Fruit fly (Drosophila melanogaster) whole organism, embryonic: ENCODE data around the gene CG11155.

ENCODE experiments used
- Atf-2 ChIP-seq: fragments of 200-800 bp; sonication (Bioruptor generic); optimal IDR thresholded peaks from 2 replicates; lab custom pipeline; 2016; ENCODE audit warnings: missing biosample characterization, missing genetic modification characterization
- CG10267 ChIP-seq: fragments of 200-800 bp; sonication (Bioruptor generic); optimal IDR thresholded peaks from 2 replicates; lab custom pipeline; 2018; ENCODE audit warnings: missing biosample characterization, mild to moderate bottlenecking, missing genetic modification characterization, moderate library complexity
- CG10366 ChIP-seq: fragments of 200-800 bp; sonication (Bioruptor generic); IDR thresholded peaks from 2 replicates; pipeline ENCODE4 v1.3.6; 2022; ENCODE audit warnings: missing biosample characterization, missing genetic modification characterization
- CG12299 ChIP-seq: fragments of 200-800 bp; sonication (Bioruptor generic); optimal IDR thresholded peaks from 2 replicates; lab custom pipeline; 2018; ENCODE audit warnings: missing biosample characterization, mild to moderate bottlenecking, missing genetic modification characterization
- CG12659 ChIP-seq: fragments of 200-800 bp; sonication (Bioruptor generic); optimal IDR thresholded peaks from 3 replicates; lab custom pipeline; 2017; ENCODE audit warnings: mild to moderate bottlenecking, missing biosample characterization, missing genetic modification reagents, missing genetic modification characterization
- CG13296 ChIP-seq: fragments of 200-800 bp; sonication (Bioruptor generic); optimal IDR thresholded peaks from 3 replicates; lab custom pipeline; 2018; ENCODE audit warnings: missing biosample characterization, mild to moderate bottlenecking, missing genetic modification characterization
- CG13775 ChIP-seq: fragments of 200-800 bp; sonication (Bioruptor generic); optimal IDR thresholded peaks from 3 replicates; lab custom pipeline; 2017; ENCODE audit warnings: missing biosample characterization, mild to moderate bottlenecking, missing genetic modification characterization
- CG14667 ChIP-seq: fragments of 200-800 bp; sonication (Bioruptor generic); IDR thresholded peaks from 2 replicates; pipeline ENCODE4 v1.3.6; 2022; ENCODE audit warnings: missing biosample characterization, missing genetic modification characterization
- CG1603 ChIP-seq: fragments of 200-800 bp; sonication (Bioruptor generic); optimal IDR thresholded peaks from 2 replicates; lab custom pipeline; 2019; ENCODE audit warnings: missing biosample characterization, mild to moderate bottlenecking, missing genetic modification characterization, moderate library complexity
- CG2120 ChIP-seq: fragments of 200-800 bp; sonication (Bioruptor generic); optimal IDR thresholded peaks from 3 replicates; lab custom pipeline; 2016; ENCODE audit warnings: missing biosample characterization, missing genetic modification characterization
- CG3407 ChIP-seq: fragments of 200-800 bp; sonication (Bioruptor generic); optimal IDR thresholded peaks from 2 replicates; lab custom pipeline; 2018; ENCODE audit warnings: missing biosample characterization, mild to moderate bottlenecking, missing genetic modification characterization
- CG3838 ChIP-seq: fragments of 200-800 bp; sonication (Bioruptor generic); optimal IDR thresholded peaks from 3 replicates; lab custom pipeline; 2016; ENCODE audit warnings: missing biosample characterization, missing genetic modification characterization
- CG4730 ChIP-seq: fragments of 200-800 bp; sonication (Bioruptor generic); IDR thresholded peaks from 2 replicates; pipeline ENCODE4 v1.3.6; 2022; ENCODE audit warnings: missing biosample characterization, missing genetic modification characterization
- CG5245 ChIP-seq: fragments of 200-800 bp; sonication (Bioruptor generic); optimal IDR thresholded peaks from 3 replicates; lab custom pipeline; 2016; ENCODE audit warnings: missing biosample characterization, missing genetic modification characterization
- CG6765 ChIP-seq: fragments of 200-800 bp; sonication (Bioruptor generic); optimal IDR thresholded peaks from 3 replicates; lab custom pipeline; 2017; ENCODE audit warnings: missing biosample characterization, mild to moderate bottlenecking, missing genetic modification characterization
- CG7271 ChIP-seq: fragments of 200-800 bp; sonication (Bioruptor generic); optimal IDR thresholded peaks from 2 replicates; lab custom pipeline; 2018; ENCODE audit warnings: missing biosample characterization, mild to moderate bottlenecking, missing genetic modification characterization, moderate library complexity
- CG7556 ChIP-seq: fragments of 200-800 bp; sonication (Bioruptor generic); optimal IDR thresholded peaks from 2 replicates; lab custom pipeline; 2017; ENCODE audit warnings: missing biosample characterization, mild to moderate bottlenecking, missing genetic modification characterization
- CG9215 ChIP-seq: fragments of 200-800 bp; sonication (Bioruptor generic); IDR thresholded peaks from 2 replicates; pipeline ENCODE4 v1.3.6; 2022; ENCODE audit warnings: missing biosample characterization, missing genetic modification characterization
- CG9437 ChIP-seq: fragments of 200-800 bp; sonication (Bioruptor generic); optimal IDR thresholded peaks from 2 replicates; lab custom pipeline; 2018; ENCODE audit warnings: missing biosample characterization, mild to moderate bottlenecking, missing genetic modification characterization
- CG9932 ChIP-seq: fragments of 200-800 bp; sonication (Bioruptor generic); IDR thresholded peaks from 2 replicates; pipeline ENCODE4 v1.3.6; 2022; ENCODE audit warnings: missing biosample characterization, missing genetic modification characterization
- D ChIP-seq, 2 experiments: fragments of 200-800 bp in 1 of 2; fragments of >200 bp in 1 of 2; sonication (Bioruptor generic) in 1 of 2; optimal IDR thresholded peaks; 2 replicates in 1 of 2; 3 replicates in 1 of 2; lab custom pipeline; 2017; ENCODE audit warnings: mild to moderate bottlenecking in 1 of 2, missing biosample characterization in 1 of 2, missing genetic modification characterization in 1 of 2, missing genetic modification reagents in 1 of 2
- Dip2 ChIP-seq: fragments of 200-800 bp; sonication (Bioruptor generic); IDR thresholded peaks from 2 replicates; pipeline ENCODE4 v1.3.6; 2022; ENCODE audit warnings: missing biosample characterization, missing genetic modification characterization
- Ets65A ChIP-seq: fragments of 200-800 bp; sonication (Bioruptor generic); peaks from one replicate; lab custom pipeline; 2016; ENCODE audit warnings: missing biosample characterization, missing genetic modification characterization
- Gsc ChIP-seq: fragments of 200-800 bp; sonication (Bioruptor generic); IDR thresholded peaks from 2 replicates; pipeline ENCODE4 v1.3.6; 2022; ENCODE audit warnings: missing biosample characterization, missing genetic modification characterization
- HLH3B ChIP-seq: fragments of 200-800 bp; sonication (Bioruptor generic); IDR thresholded peaks from 2 replicates; pipeline ENCODE4 v1.3.6; 2022; ENCODE audit warnings: missing biosample characterization, missing genetic modification characterization
- HLHmδ ChIP-seq: fragments of 200-800 bp; sonication (Bioruptor generic); optimal IDR thresholded peaks from 2 replicates; lab custom pipeline; 2018; ENCODE audit warnings: missing biosample characterization, mild to moderate bottlenecking, missing genetic modification characterization, moderate library complexity
- Lpt ChIP-seq: fragments of >200 bp; optimal IDR thresholded peaks from 2 replicates; lab custom pipeline; 2018; ENCODE audit warnings: missing biosample characterization, missing genetic modification characterization
- Meics ChIP-seq: fragments of 200-800 bp; sonication (Bioruptor generic); optimal IDR thresholded peaks from 2 replicates; lab custom pipeline; 2017; ENCODE audit warnings: missing biosample characterization, mild to moderate bottlenecking, missing genetic modification characterization
- Side ChIP-seq: fragments of 200-800 bp; sonication (Bioruptor generic); optimal IDR thresholded peaks from 2 replicates; lab custom pipeline; 2016; ENCODE audit warnings: missing biosample characterization, missing genetic modification characterization
- Taf1 ChIP-seq: fragments of 200-800 bp; sonication (Bioruptor generic); IDR thresholded peaks from 2 replicates; pipeline ENCODE4 v1.3.6; 2022; ENCODE audit warnings: missing biosample characterization, missing genetic modification characterization
- ac ChIP-seq: fragments of 200-800 bp; sonication (Bioruptor generic); optimal IDR thresholded peaks from 3 replicates; lab custom pipeline; 2017; ENCODE audit warnings: missing biosample characterization, mild to moderate bottlenecking, missing genetic modification characterization
- cas ChIP-seq: fragments of 200-800 bp; sonication (Bioruptor generic); IDR thresholded peaks from 2 replicates; pipeline ENCODE4 v1.3.6; 2022; ENCODE audit warnings: missing biosample characterization, missing genetic modification characterization
- disco-r ChIP-seq: fragments of 200-800 bp; sonication (Bioruptor generic); optimal IDR thresholded peaks from 2 replicates; lab custom pipeline; 2016; ENCODE audit warnings: missing biosample characterization, missing genetic modification characterization
- dpn ChIP-seq, 2 experiments: fragments of 200-800 bp; sonication (Bioruptor generic); optimal IDR thresholded peaks; 3 replicates each; lab custom pipeline; 2016; ENCODE audit warnings: missing biosample characterization in 2 of 2, missing genetic modification characterization in 2 of 2
- fru ChIP-seq: fragments of >200 bp; optimal IDR thresholded peaks from 2 replicates; lab custom pipeline; 2017
- gce ChIP-seq: fragments of 200-800 bp; sonication (Bioruptor generic); IDR thresholded peaks from 3 replicates; pipeline ENCODE4 v1.3.6; 2022; ENCODE audit warnings: missing biosample characterization, missing genetic modification characterization
- gcm ChIP-seq: fragments of 200-800 bp; sonication (Bioruptor generic); optimal IDR thresholded peaks from 2 replicates; lab custom pipeline; 2019; ENCODE audit warnings: missing biosample characterization, mild to moderate bottlenecking, missing genetic modification characterization, moderate library complexity
- ham ChIP-seq: fragments of 200-800 bp; sonication (Bioruptor generic); IDR thresholded peaks from 2 replicates; pipeline ENCODE4 v1.3.6; 2022; ENCODE audit warnings: missing biosample characterization, missing genetic modification characterization
- jumu ChIP-seq: fragments of 200-800 bp; sonication (Bioruptor generic); optimal IDR thresholded peaks from 3 replicates; lab custom pipeline; 2016; ENCODE audit warnings: missing biosample characterization, missing genetic modification characterization
- nom ChIP-seq: fragments of 200-800 bp; sonication (Bioruptor generic); optimal IDR thresholded peaks from 2 replicates; lab custom pipeline; 2017; ENCODE audit warnings: missing biosample characterization, missing genetic modification characterization, mild to moderate bottlenecking, moderate library complexity, missing genetic modification reagents
- pan ChIP-seq, 4 experiments: fragments of >200 bp in 3 of 4; fragments of 200-800 bp in 1 of 4; sonication (Bioruptor generic) in 1 of 4; optimal IDR thresholded peaks in 3 of 4; IDR thresholded peaks in 1 of 4; 2 replicates each; pipeline versions ENCODE4 v1.3.6 to Lab custom; 2017 to 2022; ENCODE audit warnings: missing biosample characterization in 2 of 4, missing genetic modification characterization in 2 of 4, mixed read lengths in 1 of 4
- pnt ChIP-seq: fragments of 200-800 bp; sonication (Bioruptor generic); optimal IDR thresholded peaks from 3 replicates; lab custom pipeline; 2016; ENCODE audit warnings: missing biosample characterization, missing genetic modification characterization
- sima ChIP-seq: fragments of 200-800 bp; sonication (Bioruptor generic); optimal IDR thresholded peaks from 2 replicates; lab custom pipeline; 2016; ENCODE audit warnings: missing biosample characterization, missing genetic modification characterization
- slbo ChIP-seq: fragments of 200-800 bp; sonication (Bioruptor generic); IDR thresholded peaks from 2 replicates; pipeline ENCODE4 v1.3.6; 2022; ENCODE audit warnings: missing biosample characterization, missing genetic modification characterization
- ssp ChIP-seq: fragments of 200-800 bp; sonication (Bioruptor generic); IDR thresholded peaks from 2 replicates; pipeline ENCODE4 v1.3.6; 2022; ENCODE audit warnings: missing biosample characterization, missing genetic modification characterization
- stc ChIP-seq: fragments of 200-800 bp; sonication (Bioruptor generic); IDR thresholded peaks from 2 replicates; pipeline ENCODE4 v1.3.6; 2022; ENCODE audit warnings: missing biosample characterization, missing genetic modification characterization
- trh ChIP-seq: fragments of 200-800 bp; sonication (Bioruptor generic); optimal IDR thresholded peaks from 2 replicates; lab custom pipeline; 2016; ENCODE audit warnings: missing biosample characterization, missing genetic modification characterization
- wdn ChIP-seq: fragments of 200-800 bp; sonication (Bioruptor generic); IDR thresholded peaks from 2 replicates; pipeline ENCODE4 v1.3.6; 2022; ENCODE audit warnings: missing biosample characterization, missing genetic modification characterization
- yki ChIP-seq: fragments of >200 bp; optimal IDR thresholded peaks from 3 replicates; lab custom pipeline; 2018
- zen2 ChIP-seq: fragments of 200-800 bp; sonication (Bioruptor generic); IDR thresholded peaks from 3 replicates; pipeline ENCODE4 v1.3.6; 2022; ENCODE audit warnings: missing biosample characterization, missing genetic modification characterization; ENCODE audit not compliant: partially characterized antibody
- zfh2 ChIP-seq: fragments of 200-800 bp; sonication (Bioruptor generic); optimal IDR thresholded peaks from 2 replicates; lab custom pipeline; 2016; ENCODE audit warnings: missing biosample characterization, missing genetic modification characterization

Gene CG11155

dm6 chr4:1084326-1085062, 41.9 kb upstream of the CG11155 start, which contains the start of gene Actbeta (continued):
- no peak for TF ChIP-seq pnt (GFP tag; lab: Kevin White, UChicago)
- TF ChIP-seq slbo (GFP tag; lab: Robert Waterston, UW) = no peak
- TF ChIP-seq gcm (GFP tag; lab: Kevin White, UChicago) = no peak
- no peak for TF ChIP-seq Dip2
- TF ChIP-seq disco-r = no peak
- TF ChIP-seq dpn (GFP tag; optimal IDR thresholded peaks at IDR 0.05; lab: Kevin White, UChicago) = no peak
- no peak for TF ChIP-seq yki (lab: Kevin White, UChicago)
- TF ChIP-seq jumu = no peak
- no peak for TF ChIP-seq zfh2 (GFP tag; lab: Kevin White, UChicago)
- TF ChIP-seq ham (GFP tag; lab: Robert Waterston, UW) = no peak
- no peak for TF ChIP-seq Gsc
- TF ChIP-seq CG5245 (GFP tag; lab: Kevin White, UChicago) = no peak
- no peak for TF ChIP-seq Taf1 (GFP tag; lab: Robert Waterston, UW)
- no peak for TF ChIP-seq HLH3B (GFP tag; lab: Robert Waterston, UW)
- peak; percentile 72 for TF ChIP-seq CG1603 (tag; lab: Kevin White, UChicago)
- TF ChIP-seq CG12299 = no peak
- no peak for TF ChIP-seq Meics
- no peak for TF ChIP-seq Side
- TF ChIP-seq CG9437 (GFP tag; lab: Kevin White, UChicago) = no peak
- TF ChIP-seq D (optimal IDR thresholded peaks at IDR 0.05; lab: Kevin White, UChicago) = no peak
- no peak for TF ChIP-seq D (GFP tag; optimal IDR thresholded peaks at IDR 0.05; lab: Kevin White, UChicago)
- TF ChIP-seq pan (optimal IDR thresholded peaks at IDR 0.05; lab: Kevin White, UChicago) = no peak
- TF ChIP-seq pan (GFP tag; optimal IDR thresholded peaks at IDR 0.05 in 1 of 2, IDR thresholded peaks at IDR 0.05 in 1 of 2) = no peak
- no peak for TF ChIP-seq fru (lab: Kevin White, UChicago)
- no peak for TF ChIP-seq CG10366 (GFP tag; lab: Robert Waterston, UW)
- TF ChIP-seq wdn = no peak
- TF ChIP-seq CG3838 (GFP tag; lab: Kevin White, UChicago) = no peak
- no peak for TF ChIP-seq CG7556
- no peak for TF ChIP-seq CG7271 (tag; lab: Kevin White, UChicago)
- no peak for TF ChIP-seq CG4730 (GFP tag; lab: Robert Waterston, UW)
- no peak for TF ChIP-seq CG14667
- peak; percentile 43 for TF ChIP-seq CG12659 (GFP tag; lab: Kevin White, UChicago)
- no peak for TF ChIP-seq CG13775 (GFP tag; lab: Kevin White, UChicago)
- TF ChIP-seq CG10267 (tag; lab: Kevin White, UChicago) = peak; percentile 16
- TF ChIP-seq ac (GFP tag; lab: Kevin White, UChicago) = no peak
- TF ChIP-seq trh = no peak
- no peak for TF ChIP-seq stc (GFP tag; lab: Robert Waterston, UW)
- no peak for TF ChIP-seq CG2120
- TF ChIP-seq cas = no peak
- TF ChIP-seq CG6765 (GFP tag; lab: Kevin White, UChicago) = no peak
- TF ChIP-seq gce (GFP tag; lab: Robert Waterston, UW) = no peak
- no peak for TF ChIP-seq CG13296 (GFP tag; lab: Kevin White, UChicago)
- no peak for TF ChIP-seq CG3407 (GFP tag; lab: Kevin White, UChicago)
- TF ChIP-seq zen2 (GFP tag; lab: Robert Waterston, UW) = no peak; the same call in 1 of the 3 replicates
- no peak for TF ChIP-seq Lpt (GFP tag; lab: Kevin White, UChicago)
- no peak for TF ChIP-seq Atf-2 (GFP tag; lab: Kevin White, UChicago)
- TF ChIP-seq nom (GFP tag; lab: Kevin White, UChicago) = no peak
- TF ChIP-seq ssp = no peak
- no peak for TF ChIP-seq Ets65A (GFP tag; lab: Kevin White, UChicago)
- TF ChIP-seq HLHmδ (GFP tag; lab: Kevin White, UChicago) = no peak
- TF ChIP-seq CG9932 (GFP tag; lab: Robert Waterston, UW) = no peak
- TF ChIP-seq sima (GFP tag; lab: Kevin White, UChicago) = no peak
- no peak for TF ChIP-seq CG9215 (GFP tag; lab: Robert Waterston, UW)
